Worm (Caenorhabditis elegans) whole organism, mixed stage, embryonic: ENCODE data around the gene cyp-13B1.

Experiments used
- M03D4.4 ChIP-seq: sonication (generic microtip); optimal IDR thresholded peaks from 2 replicates; lab custom pipeline; 2017; ENCODE audit warnings: mild to moderate bottlenecking, missing genetic modification characterization, missing compliant biosample characterization
- bed-3 ChIP-seq: fragments of 200-800 bp; sonication (Bioruptor generic); optimal IDR thresholded peaks from 3 replicates; lab custom pipeline; 2018; ENCODE audit warnings: mild to moderate bottlenecking, missing genetic modification characterization, moderate library complexity, missing compliant biosample characterization
- blmp-1 ChIP-seq: fragments of 150-350 bp; optimal IDR thresholded peaks from 2 replicates; lab custom pipeline; 2014; ENCODE audit warnings: missing biosample characterization, missing genetic modification characterization
- ceh-39 ChIP-seq: fragments of 150-350 bp; optimal IDR thresholded peaks from 2 replicates; lab custom pipeline; 2014; ENCODE audit warnings: missing biosample characterization, missing genetic modification characterization
- ceh-43 ChIP-seq: fragments of 200-800 bp; sonication (Bioruptor generic); optimal IDR thresholded peaks from 2 replicates; lab custom pipeline; 2018; ENCODE audit warnings: mild to moderate bottlenecking, missing genetic modification characterization, moderate library complexity, missing compliant biosample characterization
- ceh-83 ChIP-seq: fragments of 200-800 bp; sonication (Bioruptor generic); optimal IDR thresholded peaks from 2 replicates; lab custom pipeline; 2018; ENCODE audit warnings: mild to moderate bottlenecking, missing genetic modification characterization, missing compliant biosample characterization
- ces-1 ChIP-seq: fragments of 150-350 bp; optimal IDR thresholded peaks from 2 replicates; lab custom pipeline; 2014; ENCODE audit warnings: missing biosample characterization, missing genetic modification reagents, missing genetic modification characterization
- cnd-1 ChIP-seq: fragments of 200-800 bp; sonication (Bioruptor generic); optimal IDR thresholded peaks from 2 replicates; lab custom pipeline; 2018; ENCODE audit warnings: mild to moderate bottlenecking, missing genetic modification characterization, missing compliant biosample characterization
- drap-1 ChIP-seq: fragments of 200-800 bp; sonication (Bioruptor generic); optimal IDR thresholded peaks from 3 replicates; lab custom pipeline; 2018; ENCODE audit warnings: mild to moderate bottlenecking, missing genetic modification characterization, missing compliant biosample characterization
- elt-1 ChIP-seq: sonication (generic microtip); optimal IDR thresholded peaks from 2 replicates; lab custom pipeline; 2017; ENCODE audit warnings: missing genetic modification characterization, mild to moderate bottlenecking, missing compliant biosample characterization, antibody characterized with exemption, moderate library complexity, borderline replicate concordance; ENCODE audit not compliant: insufficient read depth
- elt-3 ChIP-seq: fragments of 150-350 bp; optimal IDR thresholded peaks from 2 replicates; lab custom pipeline; 2014; ENCODE audit warnings: missing biosample characterization, missing genetic modification characterization
- ham-2 ChIP-seq: fragments of 200-800 bp; sonication (Bioruptor generic); optimal IDR thresholded peaks from 2 replicates; lab custom pipeline; 2018; ENCODE audit warnings: mild to moderate bottlenecking, missing genetic modification characterization, missing compliant biosample characterization
- hlh-1 ChIP-seq: fragments of 150-350 bp; optimal IDR thresholded peaks from 2 replicates; lab custom pipeline; 2014; ENCODE audit warnings: missing biosample characterization, missing genetic modification reagents, missing genetic modification characterization
- lsy-2 ChIP-seq: fragments of 150-350 bp; optimal IDR thresholded peaks from 2 replicates; lab custom pipeline; 2014; ENCODE audit warnings: missing biosample characterization, missing genetic modification characterization
- mab-5 ChIP-seq: fragments of 150-350 bp; optimal IDR thresholded peaks from 2 replicates; lab custom pipeline; 2014; ENCODE audit warnings: missing biosample characterization, missing genetic modification characterization
- mep-1 ChIP-seq: fragments of 150-350 bp; optimal IDR thresholded peaks from 2 replicates; lab custom pipeline; 2017; ENCODE audit warnings: missing biosample characterization, missing genetic modification reagents, missing genetic modification characterization, inconsistent platforms
- mls-2 ChIP-seq: sonication (generic microtip); optimal IDR thresholded peaks from 2 replicates; lab custom pipeline; 2016; ENCODE audit warnings: mild to moderate bottlenecking, missing genetic modification characterization, moderate library complexity, missing compliant biosample characterization
- nhr-12 ChIP-seq: fragments of 150-350 bp; optimal IDR thresholded peaks from 2 replicates; lab custom pipeline; 2014; ENCODE audit warnings: missing biosample characterization, missing genetic modification characterization
- nhr-2 ChIP-seq: fragments of 150-350 bp; optimal IDR thresholded peaks from 2 replicates; lab custom pipeline; 2014; ENCODE audit warnings: missing biosample characterization, missing genetic modification characterization
- nhr-237 ChIP-seq: fragments of 150-350 bp; optimal IDR thresholded peaks from 2 replicates; lab custom pipeline; 2014; ENCODE audit warnings: missing biosample characterization, missing genetic modification characterization
- nhr-28 ChIP-seq: fragments of 150-350 bp; optimal IDR thresholded peaks from 2 replicates; lab custom pipeline; 2014; ENCODE audit warnings: missing biosample characterization, missing genetic modification characterization
- nhr-76 ChIP-seq: sonication (generic microtip); optimal IDR thresholded peaks from 2 replicates; lab custom pipeline; 2017; ENCODE audit warnings: missing biosample characterization, missing genetic modification characterization
- pha-4 ChIP-seq: fragments of 150-350 bp; optimal IDR thresholded peaks from 2 replicates; lab custom pipeline; 2018; ENCODE audit warnings: missing biosample characterization, missing genetic modification reagents, missing genetic modification characterization
- snpc-4 ChIP-seq: fragments of 150-350 bp; optimal IDR thresholded peaks from 2 replicates; lab custom pipeline; 2014; ENCODE audit warnings: missing biosample characterization, missing genetic modification characterization
- sptf-1 ChIP-seq: sonication (generic microtip); optimal IDR thresholded peaks from 2 replicates; lab custom pipeline; 2017; ENCODE audit warnings: mild to moderate bottlenecking, missing genetic modification characterization, moderate library complexity, missing compliant biosample characterization
- tbx-8 ChIP-seq: fragments of 200-800 bp; sonication (Bioruptor generic); optimal IDR thresholded peaks from 2 replicates; lab custom pipeline; 2018; ENCODE audit warnings: mild to moderate bottlenecking, missing genetic modification characterization, moderate library complexity, missing compliant biosample characterization
- unc-120 ChIP-seq: sonication (generic microtip); optimal IDR thresholded peaks from 2 replicates; lab custom pipeline; 2017; ENCODE audit warnings: missing genetic modification characterization, missing compliant biosample characterization; ENCODE audit not compliant: poor library complexity, severe bottlenecking
- unc-39 ChIP-seq: fragments of 150-350 bp; optimal IDR thresholded peaks from 2 replicates; lab custom pipeline; 2014; ENCODE audit warnings: missing biosample characterization, missing genetic modification characterization
- zip-8 ChIP-seq: fragments of 150-350 bp; optimal IDR thresholded peaks from 2 replicates; lab custom pipeline; 2014; ENCODE audit warnings: missing biosample characterization, missing genetic modification characterization
- ztf-11 ChIP-seq: fragments of 150-350 bp; optimal IDR thresholded peaks from 2 replicates; lab custom pipeline; 2014; ENCODE audit warnings: missing biosample characterization, missing genetic modification characterization

cyp-13B1 gene

DNA sequence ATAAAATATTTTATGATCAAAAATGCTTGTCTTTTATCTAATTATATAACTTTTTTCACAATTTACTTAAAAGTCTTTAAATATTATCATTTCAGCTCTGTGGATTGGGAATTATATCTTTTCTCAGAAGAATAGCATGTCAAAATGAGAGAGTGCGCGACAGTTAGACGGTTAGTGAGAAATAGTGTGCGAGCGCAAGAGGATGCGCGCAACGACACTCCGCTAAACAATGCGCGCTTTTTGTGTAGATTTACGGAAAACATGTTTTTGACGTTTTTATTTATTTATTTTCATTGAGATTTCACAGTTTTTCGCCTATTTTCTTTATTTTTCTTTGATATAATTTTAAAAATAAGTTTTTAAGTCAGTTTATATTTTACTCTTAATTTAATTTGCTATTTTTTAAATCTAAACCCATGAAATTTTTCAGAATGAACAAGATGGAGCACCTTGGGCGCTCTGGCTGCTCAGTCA is 12.9 kb downstream of the cyp-13B1 start, which contains the start of gene F02C12.3:
Gene F02C12.3 (plus strand): TSS at position 424 of the 474 bp plus-strand sequence.
- peak; percentile 65 for TF ChIP-seq mep-1 (tag; lab: Kevin White, UChicago)
- peak; percentile 74 for TF ChIP-seq nhr-237 (tag; lab: Kevin White, UChicago)
- no peak for TF ChIP-seq ceh-83 (GFP tag; lab: Kevin White, UChicago)
- TF ChIP-seq ces-1 = peak; percentile 67
- peak; percentile 4 for TF ChIP-seq mab-5 (tag; lab: Kevin White, UChicago)
- TF ChIP-seq nhr-2 (tag; lab: Kevin White, UChicago) = peak; percentile 13
- TF ChIP-seq nhr-12 = no peak
- peak; percentile 50 for TF ChIP-seq lsy-2 (tag; lab: Kevin White, UChicago)
- TF ChIP-seq nhr-28 (tag; lab: Kevin White, UChicago) = no peak
- peak; percentile 79 for TF ChIP-seq pha-4 (tag; lab: Kevin White, UChicago)
- TF ChIP-seq cnd-1 (tag; lab: Kevin White, UChicago) = no peak
- TF ChIP-seq, all 35 proteins: peak for 7

DNA sequence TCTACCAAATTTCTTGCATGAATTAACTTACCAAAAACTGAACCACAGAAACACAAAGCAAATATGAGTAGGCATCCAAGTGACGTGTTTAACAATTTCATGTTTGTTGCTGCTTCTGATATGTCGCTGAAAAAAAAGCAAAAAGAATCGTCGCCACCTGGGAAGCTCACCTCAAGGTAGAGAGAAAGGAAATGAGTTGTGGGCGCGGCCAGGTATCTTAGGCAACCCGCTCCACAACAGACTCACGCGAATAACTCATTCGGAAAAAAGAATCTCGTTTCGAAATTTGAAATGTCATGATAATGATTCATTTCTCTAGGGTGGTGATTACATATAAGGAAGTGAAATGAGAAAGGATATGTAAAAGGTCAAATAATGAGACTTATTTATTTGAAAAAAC is 14.5 kb downstream of the cyp-13B1 start, which contains the start of gene irld-2:
Gene irld-2 (minus strand): TSS at position 101 of the 400 bp plus-strand sequence.
- TF ChIP-seq nhr-2 (tag; lab: Kevin White, UChicago) = no peak
- TF ChIP-seq zip-8 (tag; lab: Kevin White, UChicago) = no peak
- TF ChIP-seq unc-120 (tag; lab: Kevin White, UChicago) = no peak
- no peak for TF ChIP-seq snpc-4 (tag; lab: Kevin White, UChicago)
- no peak for TF ChIP-seq nhr-237 (tag; lab: Kevin White, UChicago)
- no peak for TF ChIP-seq nhr-76 (tag; lab: Kevin White, UChicago)
- no peak for TF ChIP-seq M03D4.4 (tag; lab: Kevin White, UChicago)
- TF ChIP-seq ceh-43 = no peak
- no peak for TF ChIP-seq unc-39 (tag; lab: Kevin White, UChicago)
- TF ChIP-seq drap-1 (GFP tag; lab: Kevin White, UChicago) = no peak
- no peak for TF ChIP-seq cnd-1 (tag; lab: Kevin White, UChicago)
- TF ChIP-seq nhr-28 (tag; lab: Kevin White, UChicago) = no peak
- no peak for TF ChIP-seq ceh-39 (tag; lab: Kevin White, UChicago)
- TF ChIP-seq, all 35 proteins: peak for 0

DNA sequence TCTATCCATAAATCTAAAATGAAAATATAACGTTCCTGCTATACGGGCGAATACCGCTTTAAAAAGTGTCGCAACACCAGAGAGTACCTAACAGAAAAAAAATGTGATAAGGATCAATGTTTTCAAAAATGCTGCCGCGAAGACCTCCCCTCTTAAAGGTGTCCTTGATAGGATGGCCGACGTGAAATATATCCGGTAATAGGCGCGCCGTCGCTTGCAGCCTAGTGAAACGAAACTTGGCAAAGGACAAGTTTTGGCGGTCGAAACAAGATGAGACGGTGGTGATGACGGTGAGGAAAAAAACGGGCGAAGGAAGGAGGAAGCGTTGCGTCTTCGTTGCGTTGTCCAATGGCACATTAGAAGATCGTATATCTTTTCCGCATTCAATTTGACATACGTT is 20.6 kb downstream of the cyp-13B1 start:
- TF ChIP-seq nhr-2 (tag; lab: Kevin White, UChicago) = no peak
- TF ChIP-seq, all 35 proteins: peak for 0

DNA sequence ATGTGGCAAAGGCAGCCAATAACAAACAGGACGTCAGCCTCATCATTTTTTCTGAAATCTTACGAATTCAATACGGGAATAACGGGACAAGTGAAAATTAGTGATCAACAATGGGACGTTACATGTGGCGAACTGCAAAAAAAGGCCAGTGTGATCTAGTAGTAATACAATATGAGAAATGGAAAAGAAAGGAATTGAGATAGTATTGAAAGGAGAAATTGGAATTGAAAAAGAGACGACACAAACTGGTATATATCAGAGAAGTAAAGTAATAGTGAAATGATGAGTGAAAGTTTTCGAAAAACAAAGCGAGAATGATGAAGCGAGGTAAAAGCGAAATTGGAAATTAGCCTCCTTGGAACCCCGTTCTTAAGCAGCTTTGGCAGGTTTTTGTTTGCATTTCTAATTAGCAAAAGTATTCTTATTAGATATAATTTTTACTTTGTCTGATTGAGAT is 21.9 kb downstream of the cyp-13B1 start, which contains the start of gene C49F8.3:
Gene C49F8.3 (minus strand): TSS at position 51 of the 457 bp plus-strand sequence.
- no peak for TF ChIP-seq nhr-28 (tag; lab: Kevin White, UChicago)

DNA sequence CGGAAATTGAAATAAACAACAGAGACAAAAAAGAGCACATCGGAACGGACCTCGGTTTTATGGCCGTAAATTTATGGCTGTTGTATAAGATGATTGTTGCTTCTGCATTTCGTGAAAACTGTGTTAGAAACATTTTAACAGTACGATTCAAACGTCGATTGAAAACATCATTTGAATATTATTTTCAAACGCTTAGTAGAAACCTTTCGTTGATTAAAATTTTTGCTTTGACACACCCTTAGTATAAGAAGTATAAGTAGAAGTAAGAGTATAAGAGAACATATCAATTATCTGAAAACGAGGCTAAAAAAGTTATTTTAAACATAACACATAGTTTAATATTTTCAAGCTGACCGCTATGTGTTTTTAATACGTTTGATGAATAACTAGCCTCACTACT is 24.7 kb downstream of the cyp-13B1 start:
- TF ChIP-seq sptf-1 (tag; lab: Kevin White, UChicago) (no peak), elt-3 (tag; lab: Kevin White, UChicago) (no peak), M03D4.4 (tag; lab: Kevin White, UChicago) (no peak), bed-3 (no peak), nhr-12 (no peak), ceh-43 (no peak), tbx-8 (GFP tag; lab: Kevin White, UChicago) (no peak), ham-2 (GFP tag; lab: Kevin White, UChicago) (no peak), elt-1 (tag; lab: Kevin White, UChicago) (no peak), ces-1 (no peak), blmp-1 (tag; lab: Kevin White, UChicago) (no peak), ztf-11 (no peak), hlh-1 (no peak), lsy-2 (tag; lab: Kevin White, UChicago) (no peak), mls-2 (tag; lab: Kevin White, UChicago) (no peak), ceh-39 (tag; lab: Kevin White, UChicago) (no peak), snpc-4 (tag; lab: Kevin White, UChicago) (no peak)
- TF ChIP-seq, all 35 proteins: peak for 0
